Worm (Caenorhabditis elegans): Measurements from ENCODE around the gene K08C7.1.

Gene K08C7.1

ce11 chrIV:10664134-10664533 is 7.5 kb downstream of the K08C7.1 start, which contains the start of gene K08C7.7 (continued):
- TF ChIP-seq fkh-10 (GFP tag; optimal IDR thresholded peaks at IDR 0.05), result no peak

ce11 chrIV:10666523-10666922 is 9.9 kb downstream of the K08C7.1 start, which contains the start of gene epi-1:
epi-1 (plus strand) TSS chrIV:10666823.
- TF ChIP-seq nhr-102 (tag; optimal IDR thresholded peaks at IDR 0.05) (no peak), hlh-30 (tag; optimal IDR thresholded peaks at IDR 0.05; ENCODE audit: insufficient read depth) (no peak), saeg-2 (GFP tag; IDR thresholded peaks at IDR 0.05) (no peak), ceh-28 (tag; optimal IDR thresholded peaks at IDR 0.05) (no peak), ztf-7 (tag; optimal IDR thresholded peaks at IDR 0.05) (no peak), nhr-25 (tag; optimal IDR thresholded peaks at IDR 0.05; ENCODE audit: borderline replicate concordance, insufficient read depth) (no peak), ztf-11 (tag; optimal IDR thresholded peaks at IDR 0.05) (no peak), madf-5 (GFP tag; IDR thresholded peaks at IDR 0.05) (no peak), nhr-76 (tag; optimal IDR thresholded peaks at IDR 0.05) (no peak), dmd-9 (GFP tag; IDR thresholded peaks at IDR 0.05) (no peak), tra-1 (GFP tag; IDR thresholded peaks at IDR 0.05) (no peak), lin-15B (tag; optimal IDR thresholded peaks at IDR 0.05) (no peak), pqm-1 (tag; optimal IDR thresholded peaks at IDR 0.05) (no peak), ceh-82 (tag; optimal IDR thresholded peaks at IDR 0.05) (no peak), mdt-29 (GFP tag; IDR thresholded peaks at IDR 0.05) (no peak)

ce11 chrIV:10668561-10668960 is 11.9 kb downstream of the K08C7.1 start:
- no peak for TF ChIP-seq aha-1 (tag)
- peak in 1 of 2 experiments; percentile 99 for TF ChIP-seq unc-62 (GFP tag; optimal IDR thresholded peaks at IDR 0.05 in 1 of 2)
- no peak for TF ChIP-seq unc-62 (tag; optimal IDR thresholded peaks at IDR 0.05)
- TF ChIP-seq hlh-30 (tag; optimal IDR thresholded peaks at IDR 0.05; ENCODE audit: insufficient read depth), result no peak

- TF ChIP-seq ZK337.2 (GFP tag; IDR thresholded peaks at IDR 0.05) (no peak), dmd-8 (GFP tag; IDR thresholded peaks at IDR 0.05) (no peak), lim-7 (GFP tag; IDR thresholded peaks at IDR 0.05) (no peak), lin-13 (GFP tag; optimal IDR thresholded peaks at IDR 0.05) (no peak), lsy-2 (tag; optimal IDR thresholded peaks at IDR 0.05) (no peak), gei-8 (GFP tag; optimal IDR thresholded peaks at IDR 0.05) (no peak), ceh-82 (tag; optimal IDR thresholded peaks at IDR 0.05) (no peak), F49E8.2 (tag; optimal IDR thresholded peaks at IDR 0.05; ENCODE audit: borderline replicate concordance) (no peak), mdt-29 (GFP tag; IDR thresholded peaks at IDR 0.05) (no peak), dmd-9 (GFP tag; IDR thresholded peaks at IDR 0.05) (no peak), saeg-2 (GFP tag; IDR thresholded peaks at IDR 0.05) (no peak), T26A8.4 (GFP tag; IDR thresholded peaks at IDR 0.05) (no peak), unc-39 (tag; optimal IDR thresholded peaks at IDR 0.05) (no peak), php-3 (GFP tag; IDR thresholded peaks at IDR 0.05) (no peak), nhr-10 (tag; optimal IDR thresholded peaks at IDR 0.05) (no peak), F26F4.8 (GFP tag; conservative IDR thresholded peaks at IDR 0.05) (no peak), F10B5.3 (tag; optimal IDR thresholded peaks at IDR 0.05) (no peak), nhr-6 (tag; optimal IDR thresholded peaks at IDR 0.05) (no peak), fos-1 (tag; optimal IDR thresholded peaks at IDR 0.05) (no peak), cey-2 (tag; optimal IDR thresholded peaks at IDR 0.05; ENCODE audit: borderline replicate concordance, insufficient read depth) (no peak)
Observed at ce11 chrIV:10680379-10680778, 23.8 kb downstream of the K08C7.1 start, which contains the start of gene K08C7.4. K08C7.4 (minus strand) TSS chrIV:10680479.

ce11 chrIV:10682155-10682749 is 25.6 kb downstream of the K08C7.1 start, which contains the start of gene fmo-2:
fmo-2 (plus strand) TSS chrIV:10682524.
- TF ChIP-seq aha-1 (tag) (peak; percentile 82), nhr-28 (tag; optimal IDR thresholded peaks at IDR 0.05) (peak; percentile 76), lin-38 (GFP tag; IDR thresholded peaks at IDR 0.05) (no peak), dmd-6 (GFP tag; IDR thresholded peaks at IDR 0.05) (0 out of 2 replicates have a peak, but pooled peaks have one; percentile 31), unc-62 (GFP tag; optimal IDR thresholded peaks at IDR 0.05 in 1 of 2) (peak in 1 of 2 experiments; percentile 99), unc-62 (tag; optimal IDR thresholded peaks at IDR 0.05) (no peak), mxl-3 (GFP tag; optimal IDR thresholded peaks at IDR 0.05) (peak; percentile 80), zip-2 (tag; optimal IDR thresholded peaks at IDR 0.05) (no peak), tra-1 (GFP tag; IDR thresholded peaks at IDR 0.05) (0 out of 2 replicates have a peak, but pooled peaks have one; percentile 28), F49E8.2 (tag; optimal IDR thresholded peaks at IDR 0.05; ENCODE audit: borderline replicate concordance) (no peak), mdl-1 (tag; optimal IDR thresholded peaks at IDR 0.05) (peak in 1 of 2 experiments; percentile 74), dmd-9 (GFP tag; IDR thresholded peaks at IDR 0.05) (no peak)
